Worm (Caenorhabditis elegans) whole organism, young adult: ENCODE measurements around the gene F10A3.11.

Experiments used
- T26A5.8 ChIP-seq: sonication (generic microtip); optimal IDR thresholded peaks from 2 replicates; lab custom pipeline; 2016; ENCODE audit warnings: missing genetic modification characterization, missing compliant biosample characterization
- ZK185.1 ChIP-seq: sonication (generic microtip); optimal IDR thresholded peaks from 2 replicates; lab custom pipeline; 2016; ENCODE audit warnings: mild to moderate bottlenecking, missing genetic modification characterization, missing compliant biosample characterization; ENCODE audit not compliant: poor library complexity, severe bottlenecking
- attf-3 ChIP-seq: fragments of 200-800 bp; sonication (Bioruptor generic); conservative IDR thresholded peaks from 2 replicates; pipeline ENCODE4 v1.3.6; 2022; ENCODE audit warnings: missing genetic modification reagents, missing genetic modification characterization, missing compliant biosample characterization
- gei-17 ChIP-seq: fragments of 200-800 bp; sonication (Bioruptor generic); optimal IDR thresholded peaks from 2 replicates; lab custom pipeline; 2018; ENCODE audit warnings: mild to moderate bottlenecking, missing genetic modification characterization, missing compliant biosample characterization
- madf-10 ChIP-seq: sonication (generic microtip); optimal IDR thresholded peaks from 2 replicates; lab custom pipeline; 2016; ENCODE audit warnings: mild to moderate bottlenecking, missing genetic modification characterization, missing compliant biosample characterization
- rcor-1 ChIP-seq: fragments of 200-800 bp; sonication (Bioruptor generic); IDR thresholded peaks from 2 replicates; pipeline ENCODE4 v1.3.6; 2022; ENCODE audit warnings: missing genetic modification reagents, missing genetic modification characterization, missing compliant biosample characterization

DNA sequence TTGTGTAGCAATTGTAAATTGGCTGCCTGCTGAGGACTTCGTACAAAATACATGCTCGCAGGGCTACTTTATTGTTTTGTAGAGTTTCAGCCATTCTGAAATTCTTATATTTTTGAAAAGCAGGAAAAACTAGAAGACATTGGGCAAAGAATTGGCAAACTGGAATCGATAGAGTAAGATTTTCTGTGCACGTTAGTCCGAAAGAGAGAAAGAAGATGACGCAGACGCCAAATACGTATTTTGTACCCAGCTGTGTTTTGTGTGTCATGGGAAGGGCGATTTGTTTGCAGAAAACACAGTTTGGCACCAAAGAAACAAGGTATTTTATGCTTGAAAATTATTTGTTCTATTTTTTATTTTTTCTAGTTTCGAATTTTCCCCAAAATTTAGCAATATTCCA lies 35.1 kb upstream of the F10A3.11 start, which contains the start of gene fbxa-143:
- TF ChIP-seq T26A5.8 (tag; lab: Kevin White, UChicago) (no peak), gei-17 (no peak), attf-3 (GFP tag; lab: Robert Waterston, UW) (no peak), ZK185.1 (no peak), madf-10 (tag; lab: Kevin White, UChicago) (no peak), rcor-1 (GFP tag; lab: Robert Waterston, UW) (no peak)
